Worm (Caenorhabditis elegans) whole organism, mixed stage, embryonic: ENCODE results near the gene ztf-25.

Source experiments
- blmp-1 ChIP-seq: fragments of 150-350 bp; optimal IDR thresholded peaks from 2 replicates; lab custom pipeline; 2014; ENCODE audit warnings: missing biosample characterization, missing genetic modification characterization
- ceh-39 ChIP-seq: fragments of 150-350 bp; optimal IDR thresholded peaks from 2 replicates; lab custom pipeline; 2014; ENCODE audit warnings: missing biosample characterization, missing genetic modification characterization
- cnd-1 ChIP-seq: fragments of 200-800 bp; sonication (Bioruptor generic); optimal IDR thresholded peaks from 2 replicates; lab custom pipeline; 2018; ENCODE audit warnings: mild to moderate bottlenecking, missing genetic modification characterization, missing compliant biosample characterization
- elt-1 ChIP-seq: sonication (generic microtip); optimal IDR thresholded peaks from 2 replicates; lab custom pipeline; 2017; ENCODE audit warnings: missing genetic modification characterization, mild to moderate bottlenecking, missing compliant biosample characterization, antibody characterized with exemption, moderate library complexity, borderline replicate concordance; ENCODE audit not compliant: insufficient read depth
- flh-1 ChIP-seq: fragments of 200-800 bp; sonication (Bioruptor generic); optimal IDR thresholded peaks from 2 replicates; lab custom pipeline; 2018; ENCODE audit warnings: mild to moderate bottlenecking, missing genetic modification characterization, moderate library complexity, missing compliant biosample characterization
- hlh-1 ChIP-seq: fragments of 150-350 bp; optimal IDR thresholded peaks from 2 replicates; lab custom pipeline; 2014; ENCODE audit warnings: missing biosample characterization, missing genetic modification reagents, missing genetic modification characterization
- mab-5 ChIP-seq: fragments of 150-350 bp; optimal IDR thresholded peaks from 2 replicates; lab custom pipeline; 2014; ENCODE audit warnings: missing biosample characterization, missing genetic modification characterization
- mls-2 ChIP-seq: sonication (generic microtip); optimal IDR thresholded peaks from 2 replicates; lab custom pipeline; 2016; ENCODE audit warnings: mild to moderate bottlenecking, missing genetic modification characterization, moderate library complexity, missing compliant biosample characterization
- nhr-12 ChIP-seq: fragments of 150-350 bp; optimal IDR thresholded peaks from 2 replicates; lab custom pipeline; 2014; ENCODE audit warnings: missing biosample characterization, missing genetic modification characterization
- nhr-76 ChIP-seq: sonication (generic microtip); optimal IDR thresholded peaks from 2 replicates; lab custom pipeline; 2017; ENCODE audit warnings: missing biosample characterization, missing genetic modification characterization
- pha-4 ChIP-seq: fragments of 150-350 bp; optimal IDR thresholded peaks from 2 replicates; lab custom pipeline; 2018; ENCODE audit warnings: missing biosample characterization, missing genetic modification reagents, missing genetic modification characterization
- snpc-4 ChIP-seq: fragments of 150-350 bp; optimal IDR thresholded peaks from 2 replicates; lab custom pipeline; 2014; ENCODE audit warnings: missing biosample characterization, missing genetic modification characterization
- tbx-8 ChIP-seq: fragments of 200-800 bp; sonication (Bioruptor generic); optimal IDR thresholded peaks from 2 replicates; lab custom pipeline; 2018; ENCODE audit warnings: mild to moderate bottlenecking, missing genetic modification characterization, moderate library complexity, missing compliant biosample characterization
- unc-120 ChIP-seq: sonication (generic microtip); optimal IDR thresholded peaks from 2 replicates; lab custom pipeline; 2017; ENCODE audit warnings: missing genetic modification characterization, missing compliant biosample characterization; ENCODE audit not compliant: poor library complexity, severe bottlenecking

DNA sequence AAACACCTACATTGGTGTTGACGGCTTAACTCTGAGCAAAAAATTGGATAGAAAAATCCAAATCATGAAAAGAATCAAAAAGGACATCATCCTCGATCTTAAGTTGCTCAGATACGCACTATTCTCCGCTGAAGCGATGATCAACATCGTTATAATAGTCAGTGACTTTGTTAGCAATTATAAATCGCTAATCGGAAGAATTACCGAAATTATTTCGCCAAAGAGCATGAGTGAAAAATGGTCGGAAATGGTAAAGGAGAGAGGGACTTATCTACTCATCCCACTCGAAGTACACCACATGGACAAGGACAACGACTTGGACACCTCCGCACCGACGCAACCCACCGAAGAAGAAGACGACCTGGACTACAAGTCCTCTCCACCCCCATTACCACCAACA lies 21.6 kb upstream of the ztf-25 start:
- TF ChIP-seq nhr-76 = no peak
- no peak for TF ChIP-seq unc-120 (tag; lab: Kevin White, UChicago)
- TF ChIP-seq snpc-4 (tag; lab: Kevin White, UChicago) = no peak
- no peak for TF ChIP-seq flh-1 (GFP tag; lab: Kevin White, UChicago)
- TF ChIP-seq blmp-1 = no peak
- TF ChIP-seq mab-5 (tag; lab: Kevin White, UChicago) = no peak
- no peak for TF ChIP-seq mls-2 (tag; lab: Kevin White, UChicago)
- no peak for TF ChIP-seq hlh-1 (tag; lab: Kevin White, UChicago)
- no peak for TF ChIP-seq pha-4 (tag; lab: Kevin White, UChicago)
- TF ChIP-seq nhr-12 (tag; lab: Kevin White, UChicago) = no peak
- TF ChIP-seq elt-1 (tag; lab: Kevin White, UChicago) = no peak
- no peak for TF ChIP-seq cnd-1 (tag; lab: Kevin White, UChicago)
- TF ChIP-seq tbx-8 (GFP tag; lab: Kevin White, UChicago) = no peak
- no peak for TF ChIP-seq ceh-39 (tag; lab: Kevin White, UChicago)
